Worm (Caenorhabditis elegans) whole organism, mixed stage, embryonic: Measurements from ENCODE around the gene srlf-23.

Experiments used
- M03D4.4 ChIP-seq: sonication (generic microtip); optimal IDR thresholded peaks from 2 replicates; lab custom pipeline; 2017; ENCODE audit warnings: mild to moderate bottlenecking, missing genetic modification characterization, missing compliant biosample characterization
- bed-3 ChIP-seq: fragments of 200-800 bp; sonication (Bioruptor generic); optimal IDR thresholded peaks from 3 replicates; lab custom pipeline; 2018; ENCODE audit warnings: mild to moderate bottlenecking, missing genetic modification characterization, moderate library complexity, missing compliant biosample characterization
- blmp-1 ChIP-seq: fragments of 150-350 bp; optimal IDR thresholded peaks from 2 replicates; lab custom pipeline; 2014; ENCODE audit warnings: missing biosample characterization, missing genetic modification characterization
- ceh-39 ChIP-seq: fragments of 150-350 bp; optimal IDR thresholded peaks from 2 replicates; lab custom pipeline; 2014; ENCODE audit warnings: missing biosample characterization, missing genetic modification characterization
- ceh-43 ChIP-seq: fragments of 200-800 bp; sonication (Bioruptor generic); optimal IDR thresholded peaks from 2 replicates; lab custom pipeline; 2018; ENCODE audit warnings: mild to moderate bottlenecking, missing genetic modification characterization, moderate library complexity, missing compliant biosample characterization
- ceh-83 ChIP-seq: fragments of 200-800 bp; sonication (Bioruptor generic); optimal IDR thresholded peaks from 2 replicates; lab custom pipeline; 2018; ENCODE audit warnings: mild to moderate bottlenecking, missing genetic modification characterization, missing compliant biosample characterization
- ces-1 ChIP-seq: fragments of 150-350 bp; optimal IDR thresholded peaks from 2 replicates; lab custom pipeline; 2014; ENCODE audit warnings: missing biosample characterization, missing genetic modification reagents, missing genetic modification characterization
- cnd-1 ChIP-seq: fragments of 200-800 bp; sonication (Bioruptor generic); optimal IDR thresholded peaks from 2 replicates; lab custom pipeline; 2018; ENCODE audit warnings: mild to moderate bottlenecking, missing genetic modification characterization, missing compliant biosample characterization
- elt-1 ChIP-seq: sonication (generic microtip); optimal IDR thresholded peaks from 2 replicates; lab custom pipeline; 2017; ENCODE audit warnings: missing genetic modification characterization, mild to moderate bottlenecking, missing compliant biosample characterization, antibody characterized with exemption, moderate library complexity, borderline replicate concordance; ENCODE audit not compliant: insufficient read depth
- elt-3 ChIP-seq: fragments of 150-350 bp; optimal IDR thresholded peaks from 2 replicates; lab custom pipeline; 2014; ENCODE audit warnings: missing biosample characterization, missing genetic modification characterization
- flh-1 ChIP-seq: fragments of 200-800 bp; sonication (Bioruptor generic); optimal IDR thresholded peaks from 2 replicates; lab custom pipeline; 2018; ENCODE audit warnings: mild to moderate bottlenecking, missing genetic modification characterization, moderate library complexity, missing compliant biosample characterization
- hlh-1 ChIP-seq: fragments of 150-350 bp; optimal IDR thresholded peaks from 2 replicates; lab custom pipeline; 2014; ENCODE audit warnings: missing biosample characterization, missing genetic modification reagents, missing genetic modification characterization
- lin-13 ChIP-seq: fragments of 150-350 bp; optimal IDR thresholded peaks from 2 replicates; lab custom pipeline; 2014; ENCODE audit warnings: missing biosample characterization, missing genetic modification characterization
- lin-32 ChIP-seq: fragments of 200-800 bp; sonication (Bioruptor generic); optimal IDR thresholded peaks from 2 replicates; lab custom pipeline; 2018; ENCODE audit warnings: mild to moderate bottlenecking, missing genetic modification characterization, missing compliant biosample characterization
- lsy-2 ChIP-seq: fragments of 150-350 bp; optimal IDR thresholded peaks from 2 replicates; lab custom pipeline; 2014; ENCODE audit warnings: missing biosample characterization, missing genetic modification characterization
- mab-5 ChIP-seq: fragments of 150-350 bp; optimal IDR thresholded peaks from 2 replicates; lab custom pipeline; 2014; ENCODE audit warnings: missing biosample characterization, missing genetic modification characterization
- mep-1 ChIP-seq: fragments of 150-350 bp; optimal IDR thresholded peaks from 2 replicates; lab custom pipeline; 2017; ENCODE audit warnings: missing biosample characterization, missing genetic modification reagents, missing genetic modification characterization, inconsistent platforms
- mls-2 ChIP-seq: sonication (generic microtip); optimal IDR thresholded peaks from 2 replicates; lab custom pipeline; 2016; ENCODE audit warnings: mild to moderate bottlenecking, missing genetic modification characterization, moderate library complexity, missing compliant biosample characterization
- nhr-12 ChIP-seq: fragments of 150-350 bp; optimal IDR thresholded peaks from 2 replicates; lab custom pipeline; 2014; ENCODE audit warnings: missing biosample characterization, missing genetic modification characterization
- nhr-2 ChIP-seq: fragments of 150-350 bp; optimal IDR thresholded peaks from 2 replicates; lab custom pipeline; 2014; ENCODE audit warnings: missing biosample characterization, missing genetic modification characterization
- nhr-237 ChIP-seq: fragments of 150-350 bp; optimal IDR thresholded peaks from 2 replicates; lab custom pipeline; 2014; ENCODE audit warnings: missing biosample characterization, missing genetic modification characterization
- nhr-28 ChIP-seq: fragments of 150-350 bp; optimal IDR thresholded peaks from 2 replicates; lab custom pipeline; 2014; ENCODE audit warnings: missing biosample characterization, missing genetic modification characterization
- nhr-76 ChIP-seq: sonication (generic microtip); optimal IDR thresholded peaks from 2 replicates; lab custom pipeline; 2017; ENCODE audit warnings: missing biosample characterization, missing genetic modification characterization
- pha-4 ChIP-seq: fragments of 150-350 bp; optimal IDR thresholded peaks from 2 replicates; lab custom pipeline; 2018; ENCODE audit warnings: missing biosample characterization, missing genetic modification reagents, missing genetic modification characterization
- sem-2 ChIP-seq: fragments of 200-800 bp; sonication (Bioruptor generic); optimal IDR thresholded peaks from 2 replicates; lab custom pipeline; 2018; ENCODE audit warnings: mild to moderate bottlenecking, missing genetic modification characterization, missing compliant biosample characterization
- snpc-4 ChIP-seq: fragments of 150-350 bp; optimal IDR thresholded peaks from 2 replicates; lab custom pipeline; 2014; ENCODE audit warnings: missing biosample characterization, missing genetic modification characterization
- sptf-1 ChIP-seq: sonication (generic microtip); optimal IDR thresholded peaks from 2 replicates; lab custom pipeline; 2017; ENCODE audit warnings: mild to moderate bottlenecking, missing genetic modification characterization, moderate library complexity, missing compliant biosample characterization
- tbx-8 ChIP-seq: fragments of 200-800 bp; sonication (Bioruptor generic); optimal IDR thresholded peaks from 2 replicates; lab custom pipeline; 2018; ENCODE audit warnings: mild to moderate bottlenecking, missing genetic modification characterization, moderate library complexity, missing compliant biosample characterization
- unc-120 ChIP-seq: sonication (generic microtip); optimal IDR thresholded peaks from 2 replicates; lab custom pipeline; 2017; ENCODE audit warnings: missing genetic modification characterization, missing compliant biosample characterization; ENCODE audit not compliant: poor library complexity, severe bottlenecking
- unc-39 ChIP-seq: fragments of 150-350 bp; optimal IDR thresholded peaks from 2 replicates; lab custom pipeline; 2014; ENCODE audit warnings: missing biosample characterization, missing genetic modification characterization
- unc-62 ChIP-seq: fragments of 150-350 bp; optimal IDR thresholded peaks from 2 replicates; lab custom pipeline; 2014; ENCODE audit warnings: missing biosample characterization, missing genetic modification reagents, missing genetic modification characterization
- zip-8 ChIP-seq: fragments of 150-350 bp; optimal IDR thresholded peaks from 2 replicates; lab custom pipeline; 2014; ENCODE audit warnings: missing biosample characterization, missing genetic modification characterization
- ztf-11 ChIP-seq: fragments of 150-350 bp; optimal IDR thresholded peaks from 2 replicates; lab custom pipeline; 2014; ENCODE audit warnings: missing biosample characterization, missing genetic modification characterization

srlf-23 gene

DNA sequence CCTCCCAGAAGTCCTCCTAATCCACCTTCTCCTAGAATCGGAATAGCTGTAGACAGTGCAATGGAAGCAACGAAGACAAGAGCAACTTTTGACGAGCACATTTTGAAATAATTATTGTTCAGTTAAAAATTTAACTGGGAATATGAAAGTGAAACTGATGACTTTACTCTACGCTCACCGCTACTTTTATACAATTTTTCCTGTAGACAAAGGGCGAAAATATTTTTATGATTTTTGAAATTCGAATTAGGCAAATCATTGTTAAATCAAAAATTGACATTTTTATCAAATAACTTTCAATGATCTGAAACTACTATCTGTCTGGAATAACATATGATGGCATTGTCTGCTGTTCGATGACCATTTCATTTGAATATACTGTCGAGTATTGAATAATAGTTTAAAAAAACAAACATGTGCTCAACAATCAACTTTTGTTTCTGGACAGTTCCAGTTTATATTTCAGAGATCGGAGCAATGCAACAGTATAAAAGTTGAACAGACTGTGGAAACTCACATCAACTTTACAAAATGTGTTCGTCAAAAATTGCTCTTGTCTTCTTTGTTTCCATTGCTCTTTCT lies at the start of gene srlf-23, which contains the start of gene srlf-20:
Gene srlf-23 (minus strand): TSS at position 101 of the 582 bp plus-strand sequence.
Gene srlf-20 (plus strand): TSS at position 532 of the 582 bp plus-strand sequence.
- TF ChIP-seq zip-8 (tag; lab: Kevin White, UChicago), result no peak
- no peak for TF ChIP-seq ztf-11 (tag; lab: Kevin White, UChicago)
- TF ChIP-seq hlh-1 (tag; lab: Kevin White, UChicago), result no peak
- TF ChIP-seq snpc-4 (tag; lab: Kevin White, UChicago), result no peak
- TF ChIP-seq sptf-1 (tag; lab: Kevin White, UChicago), result no peak
- TF ChIP-seq unc-120 (tag; lab: Kevin White, UChicago), result no peak
- no peak for TF ChIP-seq nhr-76
- TF ChIP-seq lin-32, result no peak
- TF ChIP-seq lsy-2 (tag; lab: Kevin White, UChicago), result no peak
- no peak for TF ChIP-seq elt-1 (tag; lab: Kevin White, UChicago)
- TF ChIP-seq mls-2, result no peak
- TF ChIP-seq lin-13 (tag; lab: Kevin White, UChicago), result no peak

DNA sequence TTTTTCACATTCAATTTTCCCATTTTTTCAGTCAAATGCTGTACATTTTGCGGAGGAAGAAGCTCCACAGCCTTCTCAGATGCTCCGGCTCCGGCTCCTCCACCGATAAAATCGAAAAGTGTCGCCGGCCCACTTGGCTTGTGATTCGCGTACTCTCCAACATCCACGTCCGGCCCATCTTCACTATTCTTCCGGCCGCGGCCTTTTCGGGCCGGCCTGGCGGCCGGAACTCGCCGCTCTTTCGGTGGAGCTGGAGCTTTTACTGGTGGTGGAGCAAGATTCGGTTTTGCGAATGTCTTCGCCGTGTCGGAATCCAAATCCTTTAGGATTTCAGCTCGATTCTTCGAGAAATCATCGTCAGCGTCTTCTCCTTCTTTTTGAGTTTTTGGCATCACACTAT lies 49.2 kb upstream of the srlf-23 start:
- TF ChIP-seq M03D4.4 (no peak), unc-62 (GFP tag; lab: Kevin White, UChicago) (no peak), mep-1 (tag; lab: Kevin White, UChicago) (no peak), lin-13 (tag; lab: Kevin White, UChicago) (no peak), cnd-1 (no peak), nhr-12 (tag; lab: Kevin White, UChicago) (no peak), pha-4 (tag; lab: Kevin White, UChicago) (no peak), flh-1 (no peak), elt-3 (no peak), nhr-76 (no peak), nhr-28 (no peak), mab-5 (tag; lab: Kevin White, UChicago) (no peak)

DNA sequence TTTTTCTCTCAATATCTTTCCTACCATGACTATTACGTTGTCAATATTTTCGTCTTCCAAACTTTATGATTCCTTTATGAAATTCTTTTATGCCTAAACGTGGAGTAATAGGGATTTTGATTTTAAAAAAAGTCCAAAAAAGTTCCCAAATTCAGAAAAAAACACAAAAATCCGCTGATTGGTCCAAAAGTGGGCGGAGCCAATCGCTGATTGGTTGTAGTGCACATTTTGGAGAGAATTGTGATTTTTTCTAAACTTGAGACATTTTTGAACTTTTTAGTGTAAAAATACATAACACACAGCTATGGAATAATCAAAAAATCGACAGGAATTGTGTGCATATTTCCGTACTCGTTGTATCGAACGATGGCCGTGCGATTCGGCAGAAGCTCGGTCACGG lies 46.0 kb upstream of the srlf-23 start:
- TF ChIP-seq lin-32 (no peak), blmp-1 (tag; lab: Kevin White, UChicago) (no peak), lsy-2 (tag; lab: Kevin White, UChicago) (no peak), unc-39 (tag; lab: Kevin White, UChicago) (no peak), ceh-83 (GFP tag; lab: Kevin White, UChicago) (no peak), nhr-237 (tag; lab: Kevin White, UChicago) (no peak), nhr-28 (no peak), lin-13 (tag; lab: Kevin White, UChicago) (no peak), nhr-2 (tag; lab: Kevin White, UChicago) (no peak), sem-2 (no peak), flh-1 (no peak), pha-4 (tag; lab: Kevin White, UChicago) (no peak), M03D4.4 (no peak), bed-3 (GFP tag; lab: Kevin White, UChicago) (no peak), elt-1 (tag; lab: Kevin White, UChicago) (no peak), hlh-1 (tag; lab: Kevin White, UChicago) (no peak), ceh-39 (tag; lab: Kevin White, UChicago) (no peak), elt-3 (no peak)

DNA sequence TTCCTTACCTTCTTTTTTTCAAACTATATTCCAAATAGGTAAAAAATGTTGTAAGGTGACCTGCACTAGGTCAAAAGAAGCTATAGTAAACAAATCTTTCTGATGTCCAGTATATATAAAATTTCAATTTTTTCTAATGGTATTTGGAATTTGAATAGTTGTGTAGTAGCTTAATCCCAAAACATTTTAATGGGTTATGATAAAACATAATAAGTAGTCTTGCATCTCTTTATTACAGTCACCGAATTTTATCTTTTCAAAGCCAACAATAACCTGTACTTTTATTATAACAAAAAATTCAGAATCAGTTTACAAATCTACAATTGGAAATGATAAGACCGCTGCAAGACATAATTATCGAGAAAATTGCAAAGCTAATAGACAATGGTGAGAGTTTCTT lies 24.2 kb upstream of the srlf-23 start, which contains the start of gene H24K24.2:
Gene H24K24.2 (plus strand): TSS at position 301 of the 400 bp plus-strand sequence.
- TF ChIP-seq tbx-8, result no peak
- no peak for TF ChIP-seq lin-13 (tag; lab: Kevin White, UChicago)
- no peak for TF ChIP-seq zip-8 (tag; lab: Kevin White, UChicago)
- no peak for TF ChIP-seq ceh-83 (GFP tag; lab: Kevin White, UChicago)
- no peak for TF ChIP-seq unc-120 (tag; lab: Kevin White, UChicago)
- TF ChIP-seq ces-1, result no peak
- TF ChIP-seq nhr-28, result no peak
- no peak for TF ChIP-seq hlh-1 (tag; lab: Kevin White, UChicago)
- no peak for TF ChIP-seq unc-62 (GFP tag; lab: Kevin White, UChicago)
- no peak for TF ChIP-seq lin-32
- TF ChIP-seq M03D4.4, result no peak
- TF ChIP-seq mep-1 (tag; lab: Kevin White, UChicago), result no peak
- no peak for TF ChIP-seq mls-2
- TF ChIP-seq ceh-43 (GFP tag; lab: Kevin White, UChicago), result no peak
